Worm (Caenorhabditis elegans): ENCODE measurements around the gene nstp-8.

ce11 chrV:2166679-2167078 is 48.8 kb upstream of the nstp-8 start, which contains the start of gene srbc-19:
- no peak for TF ChIP-seq ceh-82 (tag; optimal IDR thresholded peaks at IDR 0.05)
- TF ChIP-seq pqm-1 (tag; optimal IDR thresholded peaks at IDR 0.05): no peak
- no peak for TF ChIP-seq nhr-25 (tag; optimal IDR thresholded peaks at IDR 0.05)

Data from whole organism, L3 larva.